Fruit fly (Drosophila melanogaster) whole organism, embryonic: ENCODE results near the gene Cby.

Experiments used
- CG10147 ChIP-seq: fragments of 200-800 bp; sonication (Bioruptor generic); optimal IDR thresholded peaks from 2 replicates; lab custom pipeline; 2019; ENCODE audit warnings: missing biosample characterization, mild to moderate bottlenecking, missing genetic modification characterization, moderate library complexity
- CG10209 ChIP-seq: fragments of 200-800 bp; sonication (Bioruptor generic); optimal IDR thresholded peaks from 3 replicates; lab custom pipeline; 2017; ENCODE audit warnings: missing biosample characterization, mild to moderate bottlenecking, missing genetic modification characterization, missing genetic modification reagents
- CG13296 ChIP-seq: fragments of 200-800 bp; sonication (Bioruptor generic); optimal IDR thresholded peaks from 3 replicates; lab custom pipeline; 2018; ENCODE audit warnings: missing biosample characterization, mild to moderate bottlenecking, missing genetic modification characterization
- CG18619 ChIP-seq: fragments of 200-800 bp; sonication (Bioruptor generic); optimal IDR thresholded peaks from 3 replicates; lab custom pipeline; 2017; ENCODE audit warnings: missing biosample characterization, mild to moderate bottlenecking, missing genetic modification characterization
- CG2129 ChIP-seq: fragments of 200-800 bp; sonication (Bioruptor generic); IDR thresholded peaks from 2 replicates; pipeline ENCODE4 v1.3.6; 2022; ENCODE audit warnings: missing biosample characterization, missing genetic modification characterization; ENCODE audit not compliant: partially characterized antibody
- CG2199 ChIP-seq: fragments of 200-800 bp; sonication (Bioruptor generic); IDR thresholded peaks from 3 replicates; pipeline ENCODE4 v1.3.6; 2022; ENCODE audit warnings: missing biosample characterization, missing genetic modification characterization
- CG32772 ChIP-seq: fragments of 200-800 bp; sonication (Bioruptor generic); IDR thresholded peaks from 2 replicates; pipeline ENCODE4 v1.3.6; 2022; ENCODE audit warnings: missing biosample characterization, missing genetic modification characterization
- CG3726 ChIP-seq: fragments of 200-800 bp; sonication (Bioruptor generic); IDR thresholded peaks from 3 replicates; pipeline ENCODE4, ENCODE4 v1.3.6; 2022; ENCODE audit warnings: missing biosample characterization, missing genetic modification characterization
- CG3995 ChIP-seq: fragments of 200-800 bp; sonication (Bioruptor generic); optimal IDR thresholded peaks from 3 replicates; lab custom pipeline; 2016; ENCODE audit warnings: missing biosample characterization, missing genetic modification characterization
- CG4360 ChIP-seq: fragments of 200-800 bp; sonication (Bioruptor generic); IDR thresholded peaks from 2 replicates; pipeline ENCODE4 v1.3.6; 2022; ENCODE audit warnings: missing biosample characterization, missing genetic modification characterization
- CG4404 ChIP-seq: fragments of 200-800 bp; sonication (Bioruptor generic); IDR thresholded peaks from 2 replicates; pipeline ENCODE4 v1.3.6; 2022; ENCODE audit warnings: missing biosample characterization, missing genetic modification characterization
- CG4820 ChIP-seq: fragments of 200-800 bp; sonication (Bioruptor generic); optimal IDR thresholded peaks from 3 replicates; lab custom pipeline; 2016; ENCODE audit warnings: missing biosample characterization, missing genetic modification characterization
- CG7271 ChIP-seq: fragments of 200-800 bp; sonication (Bioruptor generic); optimal IDR thresholded peaks from 2 replicates; lab custom pipeline; 2018; ENCODE audit warnings: missing biosample characterization, mild to moderate bottlenecking, missing genetic modification characterization, moderate library complexity
- CG7372 ChIP-seq: fragments of 200-800 bp; sonication (Bioruptor generic); IDR thresholded peaks from 2 replicates; pipeline ENCODE4 v1.3.6; 2022; ENCODE audit warnings: missing biosample characterization, missing genetic modification characterization
- CG7839 ChIP-seq: fragments of 200-800 bp; sonication (Bioruptor generic); optimal IDR thresholded peaks from 3 replicates; lab custom pipeline; 2018; ENCODE audit warnings: missing biosample characterization, mild to moderate bottlenecking, missing genetic modification characterization, moderate library complexity
- CG8281 ChIP-seq: fragments of 200-800 bp; sonication (Bioruptor generic); optimal IDR thresholded peaks from 2 replicates; lab custom pipeline; 2018; ENCODE audit warnings: missing biosample characterization, mild to moderate bottlenecking, missing genetic modification characterization, moderate library complexity
- CG9876 ChIP-seq: fragments of 200-800 bp; sonication (Bioruptor generic); optimal IDR thresholded peaks from 2 replicates; lab custom pipeline; 2016; ENCODE audit warnings: missing biosample characterization, missing genetic modification characterization
- Dref ChIP-seq: fragments of 200-800 bp; sonication (Bioruptor generic); IDR thresholded peaks from 2 replicates; pipeline ENCODE4 v1.3.6; 2022; ENCODE audit warnings: missing biosample characterization, missing genetic modification characterization
- Eip74EF ChIP-seq, 2 experiments: fragments of 200-800 bp in 1 of 2; fragments of >200 bp in 1 of 2; sonication (Bioruptor generic) in 1 of 2; optimal IDR thresholded peaks; 2 replicates each; lab custom pipeline; 2017 to 2019; ENCODE audit warnings: missing biosample characterization in 2 of 2, missing genetic modification characterization in 2 of 2, mild to moderate bottlenecking in 1 of 2, moderate library complexity in 1 of 2
- Ets65A ChIP-seq: fragments of 200-800 bp; sonication (Bioruptor generic); peaks from one replicate; lab custom pipeline; 2016; ENCODE audit warnings: missing biosample characterization, missing genetic modification characterization
- Fer1 ChIP-seq: fragments of 200-800 bp; sonication (Bioruptor generic); optimal IDR thresholded peaks from 2 replicates; lab custom pipeline; 2017; ENCODE audit warnings: missing biosample characterization, mild to moderate bottlenecking, missing genetic modification characterization
- H2.0 ChIP-seq: fragments of 200-800 bp; sonication (Bioruptor generic); IDR thresholded peaks from 2 replicates; pipeline ENCODE4 v1.3.6; 2022; ENCODE audit warnings: missing biosample characterization, missing genetic modification characterization
- HLHmδ ChIP-seq: fragments of 200-800 bp; sonication (Bioruptor generic); optimal IDR thresholded peaks from 2 replicates; lab custom pipeline; 2018; ENCODE audit warnings: missing biosample characterization, mild to moderate bottlenecking, missing genetic modification characterization, moderate library complexity
- Ptx1 ChIP-seq: fragments of 200-800 bp; sonication (Bioruptor generic); IDR thresholded peaks from 2 replicates; pipeline ENCODE4 v1.3.6; 2022; ENCODE audit warnings: missing biosample characterization, missing genetic modification characterization
- Rfx ChIP-seq: fragments of 200-800 bp; sonication (Bioruptor generic); IDR thresholded peaks from 2 replicates; pipeline ENCODE4 v1.3.6; 2022; ENCODE audit warnings: missing biosample characterization, missing genetic modification characterization
- abd-A ChIP-seq: fragments of 200-800 bp; sonication (Bioruptor generic); optimal IDR thresholded peaks from 3 replicates; lab custom pipeline; 2019; ENCODE audit warnings: missing biosample characterization, mild to moderate bottlenecking, missing genetic modification characterization, moderate library complexity
- amos ChIP-seq: fragments of 200-800 bp; sonication (Bioruptor generic); IDR thresholded peaks from 2 replicates; pipeline ENCODE4 v1.3.6; 2022; ENCODE audit warnings: missing biosample characterization, missing genetic modification characterization; ENCODE audit not compliant: partially characterized antibody
- bigmax ChIP-seq: fragments of 200-800 bp; sonication (Bioruptor generic); optimal IDR thresholded peaks from 2 replicates; lab custom pipeline; 2018; ENCODE audit warnings: missing biosample characterization, mild to moderate bottlenecking, missing genetic modification characterization
- cas ChIP-seq: fragments of 200-800 bp; sonication (Bioruptor generic); IDR thresholded peaks from 2 replicates; pipeline ENCODE4 v1.3.6; 2022; ENCODE audit warnings: missing biosample characterization, missing genetic modification characterization
- crol ChIP-seq: fragments of 200-800 bp; sonication (Bioruptor generic); IDR thresholded peaks from 2 replicates; pipeline ENCODE4 v1.3.6; 2022; ENCODE audit warnings: missing biosample characterization, missing genetic modification characterization
- ems ChIP-seq: fragments of 200-800 bp; sonication (Bioruptor generic); optimal IDR thresholded peaks from 3 replicates; lab custom pipeline; 2016; ENCODE audit warnings: missing biosample characterization, missing genetic modification characterization
- fd96Cb ChIP-seq: fragments of 200-800 bp; sonication (Bioruptor generic); optimal IDR thresholded peaks from 2 replicates; lab custom pipeline; 2018; ENCODE audit warnings: missing biosample characterization, mild to moderate bottlenecking, missing genetic modification characterization, moderate library complexity
- grn ChIP-seq: fragments of 200-800 bp; sonication (Bioruptor generic); optimal IDR thresholded peaks from 3 replicates; lab custom pipeline; 2017; ENCODE audit warnings: missing biosample characterization, missing genetic modification characterization
- lilli ChIP-seq: fragments of 200-800 bp; sonication (Bioruptor generic); optimal IDR thresholded peaks from 3 replicates; lab custom pipeline; 2016; ENCODE audit warnings: missing biosample characterization, missing genetic modification characterization
- p53 ChIP-seq: fragments of 200-800 bp; sonication (Bioruptor generic); optimal IDR thresholded peaks from 2 replicates; lab custom pipeline; 2016; ENCODE audit warnings: missing biosample characterization, missing genetic modification characterization
- phol ChIP-seq: fragments of 200-800 bp; sonication (Bioruptor generic); optimal IDR thresholded peaks from 3 replicates; lab custom pipeline; 2018; ENCODE audit warnings: missing biosample characterization, mild to moderate bottlenecking, missing genetic modification characterization, moderate library complexity
- pros ChIP-seq: fragments of 200-800 bp; sonication (Bioruptor generic); optimal IDR thresholded peaks from 3 replicates; lab custom pipeline; 2019; ENCODE audit warnings: missing biosample characterization, mild to moderate bottlenecking, missing genetic modification characterization, moderate library complexity
- sd ChIP-seq: fragments of 200-800 bp; sonication (Bioruptor generic); optimal IDR thresholded peaks from 3 replicates; lab custom pipeline; 2018; ENCODE audit warnings: missing biosample characterization, mild to moderate bottlenecking, missing genetic modification characterization, moderate library complexity
- shn ChIP-seq: fragments of 200-800 bp; sonication (Bioruptor generic); optimal IDR thresholded peaks from 3 replicates; lab custom pipeline; 2016; ENCODE audit warnings: missing biosample characterization, missing genetic modification characterization
- sr ChIP-seq: fragments of 200-800 bp; sonication (Bioruptor generic); IDR thresholded peaks from 3 replicates; pipeline ENCODE4 v1.3.6; 2022; ENCODE audit warnings: missing biosample characterization, missing genetic modification characterization
- vvl ChIP-seq: fragments of 200-800 bp; sonication (Bioruptor generic); IDR thresholded peaks from 2 replicates; pipeline ENCODE4 v1.3.6; 2022; ENCODE audit warnings: missing biosample characterization, missing genetic modification characterization

Cby gene

DNA sequence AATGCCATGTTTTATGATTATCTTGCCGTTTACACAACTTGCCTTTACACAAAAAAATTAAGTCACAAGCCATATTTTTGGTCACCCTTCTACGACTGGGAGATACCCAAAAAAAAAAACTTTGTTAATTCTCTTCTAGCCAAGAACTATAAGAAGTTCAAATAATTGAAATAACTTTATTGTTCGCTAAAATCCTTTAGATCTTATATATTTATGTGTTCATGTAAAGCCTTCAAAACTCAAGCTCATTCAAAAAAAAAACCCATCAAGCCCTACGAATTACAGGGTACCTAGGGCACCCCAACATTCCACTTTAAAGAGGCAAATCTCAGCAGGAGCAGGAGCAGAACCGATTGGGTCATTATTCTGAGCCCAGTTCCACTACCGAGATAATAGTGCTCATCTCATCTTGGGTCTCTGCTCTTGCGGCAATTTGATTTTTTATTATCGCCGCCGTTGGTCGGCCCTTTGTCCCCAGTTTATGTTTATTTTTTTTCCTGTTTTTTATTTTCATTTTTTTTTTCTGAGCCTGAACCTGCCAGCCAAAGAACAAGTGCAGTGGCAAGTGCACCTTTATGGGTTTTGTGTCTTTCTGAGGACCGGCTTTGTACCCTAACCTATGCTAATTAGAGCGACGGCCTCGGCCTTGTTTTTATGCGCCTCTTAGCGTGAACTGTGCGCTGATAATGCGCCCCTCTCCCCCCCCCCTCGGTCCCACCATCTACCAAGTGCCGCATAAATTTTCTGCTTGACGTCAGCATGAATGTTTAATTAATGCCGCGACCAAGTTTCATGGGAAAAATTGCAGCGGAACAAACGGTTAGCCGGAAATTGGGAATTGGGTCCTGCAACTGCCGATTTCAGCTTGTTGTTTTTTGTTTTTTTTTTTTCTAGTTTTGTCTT, 26.1 kb upstream of the Cby start (continued):
- no peak for TF ChIP-seq CG2129
- peak; percentile 86 for TF ChIP-seq crol (GFP tag; lab: Robert Waterston, UW)
- peak; percentile 1 for TF ChIP-seq phol (tag; lab: Kevin White, UChicago)
- peak; percentile 86 for TF ChIP-seq vvl (GFP tag; lab: Robert Waterston, UW)

DNA sequence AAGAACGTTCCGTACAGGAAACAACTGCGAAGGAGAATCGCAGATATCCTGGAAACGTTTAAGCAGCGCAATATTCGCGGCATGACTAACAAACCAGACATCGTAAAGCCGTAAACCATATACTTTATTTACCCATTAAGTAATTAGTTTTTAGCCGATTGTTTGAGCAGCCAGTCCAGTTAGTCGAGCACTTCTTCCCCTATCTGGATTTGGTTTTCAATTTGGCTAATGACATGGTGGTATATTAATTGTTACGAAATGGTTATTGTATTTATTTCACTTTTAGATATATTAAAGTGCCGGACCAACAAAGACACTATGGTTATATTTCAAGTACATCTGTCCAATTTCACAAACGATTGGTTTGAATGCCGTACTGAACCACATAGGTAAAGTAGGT, 24.1 kb upstream of the Cby start, which contains the start of gene Gr93b:
Gene Gr93b (minus strand): TSS at position 101 of the 400 bp plus-strand sequence.
- TF ChIP-seq amos (GFP tag; lab: Robert Waterston, UW): no peak
- TF ChIP-seq Eip74EF (GFP tag; optimal IDR thresholded peaks at IDR 0.05; lab: Kevin White, UChicago): no peak
- TF ChIP-seq ems (GFP tag; lab: Kevin White, UChicago): no peak
- no peak for TF ChIP-seq crol (GFP tag; lab: Robert Waterston, UW)
- TF ChIP-seq HLHmδ: no peak
- no peak for TF ChIP-seq p53 (GFP tag; lab: Kevin White, UChicago)
- no peak for TF ChIP-seq Ets65A (GFP tag; lab: Kevin White, UChicago)

DNA sequence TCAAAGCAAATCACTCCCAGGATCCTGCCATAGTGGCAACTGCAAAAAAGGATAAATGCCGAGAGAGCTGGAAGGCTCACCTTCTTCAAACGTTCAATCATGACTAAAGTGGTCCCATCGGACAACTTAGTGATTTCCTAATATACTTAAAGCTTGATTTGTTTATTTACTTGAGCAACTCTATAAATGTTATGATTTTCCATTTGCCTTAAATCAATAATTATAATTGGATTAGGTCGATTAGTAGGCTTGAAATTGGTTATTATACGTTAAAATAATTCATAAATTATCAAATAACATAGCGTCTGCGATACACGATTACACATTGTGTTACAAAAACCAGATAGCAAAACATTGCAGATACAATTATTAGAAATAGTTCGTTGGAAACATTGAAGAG, 22.6 kb upstream of the Cby start, which contains the start of gene Gr93c:
Gene Gr93c (minus strand): TSS at position 101 of the 400 bp plus-strand sequence.
- TF ChIP-seq CG9876 (GFP tag; lab: Kevin White, UChicago): no peak
- no peak for TF ChIP-seq Ptx1
- TF ChIP-seq CG10147 (GFP tag; lab: Kevin White, UChicago): no peak
- TF ChIP-seq Fer1 (GFP tag; lab: Kevin White, UChicago): no peak
- no peak for TF ChIP-seq CG3726 (GFP tag; lab: Robert Waterston, UW)

DNA sequence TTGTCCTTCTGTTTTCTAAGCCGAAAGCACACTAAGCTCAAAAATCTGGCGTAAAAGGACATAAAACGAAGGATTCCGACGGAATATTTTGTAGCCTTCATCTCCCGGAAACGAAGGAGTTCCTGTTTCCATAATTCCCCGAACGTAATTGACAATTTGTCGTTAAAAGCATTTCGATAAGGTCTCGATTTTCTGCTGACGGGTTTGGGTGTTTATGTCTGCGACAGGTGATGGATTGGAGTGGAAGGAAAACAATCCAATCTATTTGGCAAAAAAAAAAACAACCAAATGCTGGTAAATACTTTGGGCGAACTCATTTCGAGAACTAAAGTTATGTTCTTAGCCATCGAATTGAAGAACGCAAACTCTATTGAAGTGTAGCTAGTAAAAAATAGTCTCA, 21.2 kb upstream of the Cby start, which contains the start of gene Gr93d:
Gene Gr93d (minus strand): TSS at position 101 of the 400 bp plus-strand sequence.
- TF ChIP-seq bigmax (no peak), fd96Cb (tag; lab: Kevin White, UChicago) (no peak), amos (GFP tag; lab: Robert Waterston, UW) (no peak), CG8281 (tag; lab: Kevin White, UChicago) (no peak), CG7271 (tag; lab: Kevin White, UChicago) (no peak), CG3995 (no peak), CG4820 (GFP tag; lab: Kevin White, UChicago) (no peak), H2.0 (GFP tag; lab: Robert Waterston, UW) (no peak), CG10209 (GFP tag; lab: Kevin White, UChicago) (no peak), CG4404 (GFP tag; lab: Robert Waterston, UW) (no peak), cas (GFP tag; lab: Robert Waterston, UW) (no peak), CG18619 (GFP tag; lab: Kevin White, UChicago) (no peak), shn (no peak), abd-A (tag; lab: Kevin White, UChicago) (no peak), CG4360 (no peak)

DNA sequence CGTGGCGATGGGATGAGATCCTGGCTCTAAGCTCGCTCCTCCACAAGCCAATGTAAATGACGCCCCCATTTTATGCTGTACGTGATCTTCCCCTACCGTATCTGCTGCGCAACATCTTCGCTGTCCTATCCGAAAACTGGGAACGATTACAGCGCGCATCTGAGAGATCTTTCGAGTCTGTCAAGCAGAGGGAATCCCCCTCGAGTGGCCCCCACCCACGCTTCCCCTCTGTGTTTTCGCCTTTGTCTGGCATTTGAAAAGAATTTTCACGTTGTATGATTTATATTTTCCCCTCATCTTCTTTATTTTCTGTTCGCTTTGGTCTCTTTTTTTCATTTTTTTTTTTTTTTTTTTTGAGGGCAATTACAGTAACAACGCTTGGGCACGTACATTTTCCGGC, 20.4 kb upstream of the Cby start:
- TF ChIP-seq grn (peak; percentile 36), Dref (GFP tag; lab: Robert Waterston, UW) (no peak), sr (GFP tag; lab: Robert Waterston, UW) (peak; percentile 55; the same call in 2 of the 3 replicates), pros (GFP tag; lab: Kevin White, UChicago) (peak; percentile 4), CG7372 (GFP tag; lab: Robert Waterston, UW) (no peak), crol (GFP tag; lab: Robert Waterston, UW) (peak; percentile 65; the same call in 1 of the 2 replicates), CG13296 (GFP tag; lab: Kevin White, UChicago) (no peak), sd (tag; lab: Kevin White, UChicago) (peak; percentile 29), CG7839 (tag; lab: Kevin White, UChicago) (no peak), Rfx (GFP tag; lab: Robert Waterston, UW) (0 out of 2 replicates have a peak, but pooled peaks have one; percentile 10), lilli (GFP tag; lab: Kevin White, UChicago) (no peak), CG2199 (0 out of 3 replicates have a peak, but pooled peaks have one; percentile 58), CG32772 (GFP tag; lab: Robert Waterston, UW) (peak; percentile 48; the same call in 1 of the 2 replicates)
